Worm (Caenorhabditis elegans): ENCODE measurements around the gene fbxb-96.

Gene fbxb-96

DNA sequence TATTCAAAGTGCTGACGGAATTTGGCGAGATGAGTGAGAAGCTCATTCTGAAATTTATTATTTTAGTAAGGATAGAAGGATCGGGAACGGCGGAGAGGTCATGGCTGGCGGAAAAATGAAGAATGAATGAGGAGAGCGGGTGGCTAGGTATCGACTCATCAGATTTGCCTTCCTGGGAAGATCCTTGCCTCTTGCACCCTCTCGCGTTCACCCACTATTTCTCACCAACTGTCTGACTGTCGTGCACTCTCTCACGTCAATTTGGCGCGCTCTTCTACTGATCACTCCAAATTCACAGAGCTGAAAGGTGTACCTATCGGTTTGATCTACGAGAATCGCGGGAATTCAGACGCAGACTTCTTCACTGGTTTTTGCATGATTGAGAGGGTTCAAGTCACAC lies 2.1 kb downstream of the fbxb-96 start, which contains the start of gene fbxb-97:
fbxb-97 (minus strand) TSS at position 53 of the 400 bp plus-strand sequence.
- TF ChIP-seq mdl-1 (tag; optimal IDR thresholded peaks at IDR 0.05) (no peak), ceh-9 (tag; optimal IDR thresholded peaks at IDR 0.05) (no peak), unc-62 (GFP tag; optimal IDR thresholded peaks at IDR 0.05) (no peak), nhr-23 (tag; optimal IDR thresholded peaks at IDR 0.05) (no peak), nhr-237 (tag; optimal IDR thresholded peaks at IDR 0.05) (no peak), pqm-1 (tag; optimal IDR thresholded peaks at IDR 0.05) (no peak), lsy-12 (tag; optimal IDR thresholded peaks at IDR 0.05) (no peak), nhr-28 (tag; optimal IDR thresholded peaks at IDR 0.05) (no peak), ama-1 (optimal IDR thresholded peaks at IDR 0.05) (no peak), hmg-11 (tag; optimal IDR thresholded peaks at IDR 0.05) (no peak), ceh-82 (tag; optimal IDR thresholded peaks at IDR 0.05) (no peak), daf-12 (tag; optimal IDR thresholded peaks at IDR 0.05) (no peak), nhr-77 (tag; optimal IDR thresholded peaks at IDR 0.05) (no peak), jun-1 (tag; optimal IDR thresholded peaks at IDR 0.05) (no peak)

DNA sequence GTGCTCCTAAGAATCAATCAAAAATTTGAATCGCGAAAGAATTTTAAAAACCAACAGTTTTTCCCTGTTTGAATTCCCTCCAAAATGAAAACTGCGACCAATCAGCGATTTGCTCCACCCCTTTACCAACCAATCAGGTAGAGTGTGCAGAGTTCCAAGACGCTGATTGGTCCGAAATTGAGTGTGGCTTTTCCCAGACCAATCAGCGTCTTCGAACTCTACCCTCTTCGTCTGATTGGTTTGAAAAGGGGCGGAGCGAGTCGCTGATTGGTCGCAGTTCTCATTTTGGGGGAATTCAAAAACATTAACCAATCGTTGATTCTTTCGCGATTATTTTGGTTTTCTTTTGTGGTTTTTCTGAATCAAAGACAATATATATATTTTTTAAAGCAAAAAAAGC lies 5.6 kb downstream of the fbxb-96 start:
- TF ChIP-seq nfya-1 (tag; optimal IDR thresholded peaks at IDR 0.05; ENCODE audit: insufficient read depth) (peak; percentile 22), fos-1 (tag; optimal IDR thresholded peaks at IDR 0.05) (no peak)

DNA sequence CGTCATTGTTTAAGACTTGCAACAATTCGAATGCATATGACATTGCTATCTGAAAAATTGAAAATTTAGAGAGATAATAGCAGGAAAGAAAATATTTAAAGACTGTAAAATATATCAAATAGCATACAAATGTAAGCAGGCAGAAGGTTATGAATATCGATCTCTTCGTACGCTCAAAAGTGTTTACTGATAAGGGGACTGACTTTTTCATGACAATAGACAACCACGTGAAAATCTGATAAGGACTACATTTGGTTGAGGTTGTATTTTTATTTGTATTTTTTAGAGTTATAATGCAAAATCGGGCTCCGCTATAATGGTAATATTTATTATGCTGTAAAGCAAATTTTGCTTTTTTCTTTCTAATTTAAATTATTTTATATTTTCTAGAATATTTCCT lies 7.3 kb downstream of the fbxb-96 start, which contains the start of the genes C52E2.5 and C52E2.4:
C52E2.5 (minus strand) TSS at position 43 of the 400 bp plus-strand sequence.
C52E2.4 (plus strand) TSS at position 252 of the 400 bp plus-strand sequence.
- TF ChIP-seq ama-1 (optimal IDR thresholded peaks at IDR 0.05) (no peak), daf-12 (tag; optimal IDR thresholded peaks at IDR 0.05) (no peak), egl-27 (tag; optimal IDR thresholded peaks at IDR 0.05) (no peak), elt-1 (tag; optimal IDR thresholded peaks at IDR 0.05) (no peak), lin-39 (tag; optimal IDR thresholded peaks at IDR 0.05) (no peak), zag-1 (tag; optimal IDR thresholded peaks at IDR 0.05) (no peak), R02D3.7 (tag; optimal IDR thresholded peaks at IDR 0.05) (no peak), elt-2 (tag; optimal IDR thresholded peaks at IDR 0.05) (peak; percentile 94), sea-2 (GFP tag; optimal IDR thresholded peaks at IDR 0.05) (no peak), nhr-12 (tag; optimal IDR thresholded peaks at IDR 0.05) (no peak), jun-1 (tag; optimal IDR thresholded peaks at IDR 0.05) (peak; percentile 20), fkh-2 (tag; optimal IDR thresholded peaks at IDR 0.05) (no peak), egl-5 (tag; optimal IDR thresholded peaks at IDR 0.05) (no peak), nhr-25 (tag; optimal IDR thresholded peaks at IDR 0.05) (no peak), elt-3 (tag; optimal IDR thresholded peaks at IDR 0.05) (no peak), pha-4 (tag; optimal IDR thresholded peaks at IDR 0.05) (peak; percentile 73), skn-1 (tag; optimal IDR thresholded peaks at IDR 0.05) (peak; percentile 17)

DNA sequence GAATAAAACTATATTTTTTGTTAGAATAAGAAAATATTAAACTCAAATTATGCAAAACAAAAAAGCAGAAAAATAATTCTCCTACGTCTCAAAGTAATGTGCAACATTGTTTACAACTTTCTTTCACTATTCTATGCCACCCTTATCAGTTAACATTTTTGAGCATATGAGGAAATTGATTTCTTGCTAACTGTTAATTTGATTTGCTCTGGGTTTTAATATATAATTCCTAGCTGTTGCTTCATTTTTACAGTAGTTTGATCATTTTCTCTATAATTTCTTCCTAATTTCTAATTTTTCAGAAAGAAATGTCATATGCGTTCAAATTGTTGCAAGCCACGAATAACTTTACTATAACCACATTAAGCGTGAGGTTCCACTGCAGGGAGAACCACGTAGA lies 14.0 kb downstream of the fbxb-96 start, which contains the start of gene T08E11.1:
T08E11.1 (plus strand) TSS at position 301 of the 400 bp plus-strand sequence.
- TF ChIP-seq unc-62 (GFP tag; optimal IDR thresholded peaks at IDR 0.05) (no peak), elt-2 (tag; optimal IDR thresholded peaks at IDR 0.05) (peak; percentile 8)

DNA sequence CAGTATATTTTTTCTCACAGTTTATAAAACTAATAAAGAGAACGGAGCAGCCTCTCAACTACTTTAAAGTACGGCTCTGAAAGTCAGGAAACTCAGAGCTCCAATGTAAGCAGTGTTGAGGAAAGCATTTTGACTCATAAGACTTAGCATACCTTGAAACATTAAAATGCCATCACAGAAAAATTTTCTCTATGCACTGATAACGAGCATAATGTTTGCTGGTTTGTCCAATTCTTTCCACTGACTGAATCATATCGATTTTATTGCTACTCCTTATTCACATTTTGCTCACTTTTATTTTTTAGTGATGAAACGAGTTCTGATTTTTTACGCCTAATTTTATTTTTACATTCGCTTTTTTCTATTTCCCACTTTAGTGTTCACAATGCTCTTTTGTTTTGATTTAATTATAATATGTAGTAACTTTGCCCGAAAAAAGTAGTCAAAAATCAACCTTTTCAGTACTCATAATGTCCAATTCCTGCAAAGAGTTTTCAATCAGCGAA lies 18.3 kb downstream of the fbxb-96 start, which contains the start of gene math-39:
math-39 (plus strand) TSS at position 456 of the 506 bp plus-strand sequence.
- peak; percentile 51 for TF ChIP-seq elt-2 (tag; optimal IDR thresholded peaks at IDR 0.05)
- TF ChIP-seq ZK546.5 (tag; optimal IDR thresholded peaks at IDR 0.05), result no peak

DNA sequence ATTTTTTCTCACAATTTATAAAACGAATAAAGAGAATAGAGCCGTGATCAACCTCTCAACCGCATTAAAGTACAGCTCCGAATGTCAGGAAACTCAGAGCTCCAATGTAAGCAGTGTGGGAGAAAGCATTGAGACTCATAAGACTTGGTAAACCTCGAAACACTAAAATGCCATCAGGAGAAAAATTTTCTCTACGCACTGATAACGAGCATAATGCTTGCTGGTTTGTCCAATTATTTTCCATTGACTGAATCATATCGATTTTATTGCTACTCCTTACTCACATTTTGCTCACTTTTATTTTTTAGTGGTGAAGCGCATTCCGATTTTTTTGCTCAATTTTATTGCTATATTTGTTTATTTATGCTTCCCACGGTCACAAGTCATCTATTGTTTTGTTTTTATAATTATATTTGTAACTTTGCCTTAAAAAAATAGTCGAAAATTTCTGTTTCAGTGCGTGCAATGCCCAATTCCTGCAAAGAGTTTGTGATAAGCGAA lies 20.0 kb downstream of the fbxb-96 start, which contains the start of gene math-40:
math-40 (plus strand) TSS at position 451 of the 501 bp plus-strand sequence.
- TF ChIP-seq elt-2 (tag; optimal IDR thresholded peaks at IDR 0.05) (peak; percentile 62), pqm-1 (tag; optimal IDR thresholded peaks at IDR 0.05) (peak; percentile 41), fkh-10 (GFP tag; optimal IDR thresholded peaks at IDR 0.05) (no peak)
